Fruit fly (Drosophila melanogaster) whole organism, embryonic: Measurements from ENCODE around the gene IntS2.

Experiments used
- Ada2b ChIP-seq: fragments of 200-800 bp; sonication (Bioruptor generic); IDR thresholded peaks from 2 replicates; pipeline ENCODE4 v1.3.6; 2022; ENCODE audit warnings: missing biosample characterization, missing genetic modification characterization
- Bgb ChIP-seq: fragments of 200-800 bp; sonication (Bioruptor generic); IDR thresholded peaks from 2 replicates; pipeline ENCODE4 v1.3.6; 2022; ENCODE audit warnings: missing biosample characterization, missing genetic modification characterization; ENCODE audit not compliant: partially characterized antibody
- Blimp-1 ChIP-seq: fragments of 200-800 bp; sonication (Bioruptor generic); optimal IDR thresholded peaks from 3 replicates; lab custom pipeline; 2018; ENCODE audit warnings: missing biosample characterization, missing genetic modification characterization, mild to moderate bottlenecking, moderate library complexity, missing genetic modification reagents
- Bteb2 ChIP-seq: fragments of 200-800 bp; sonication (Bioruptor generic); optimal IDR thresholded peaks from 2 replicates; lab custom pipeline; 2016; ENCODE audit warnings: missing biosample characterization, missing genetic modification characterization
- C15 ChIP-seq: fragments of 200-800 bp; sonication (Bioruptor generic); IDR thresholded peaks from 3 replicates; pipeline ENCODE4 v1.3.6; 2022; ENCODE audit warnings: missing biosample characterization, missing genetic modification characterization
- CG12659 ChIP-seq: fragments of 200-800 bp; sonication (Bioruptor generic); optimal IDR thresholded peaks from 3 replicates; lab custom pipeline; 2017; ENCODE audit warnings: mild to moderate bottlenecking, missing biosample characterization, missing genetic modification reagents, missing genetic modification characterization
- CG13296 ChIP-seq: fragments of 200-800 bp; sonication (Bioruptor generic); optimal IDR thresholded peaks from 3 replicates; lab custom pipeline; 2018; ENCODE audit warnings: missing biosample characterization, mild to moderate bottlenecking, missing genetic modification characterization
- CG13894 ChIP-seq: fragments of 200-800 bp; sonication (Bioruptor generic); optimal IDR thresholded peaks from 3 replicates; lab custom pipeline; 2018; ENCODE audit warnings: missing biosample characterization, mild to moderate bottlenecking, missing genetic modification characterization, moderate library complexity
- CG15269 ChIP-seq: fragments of 200-800 bp; sonication (Bioruptor generic); optimal IDR thresholded peaks from 2 replicates; lab custom pipeline; 2018; ENCODE audit warnings: missing biosample characterization, mild to moderate bottlenecking, missing genetic modification characterization, moderate library complexity
- CG17829 ChIP-seq: fragments of 200-800 bp; optimal IDR thresholded peaks from 2 replicates; lab custom pipeline; 2019; ENCODE audit warnings: missing biosample characterization, mild to moderate bottlenecking, missing genetic modification characterization, moderate library complexity
- CG18619 ChIP-seq: fragments of 200-800 bp; sonication (Bioruptor generic); optimal IDR thresholded peaks from 3 replicates; lab custom pipeline; 2017; ENCODE audit warnings: missing biosample characterization, mild to moderate bottlenecking, missing genetic modification characterization
- CG2678 ChIP-seq: fragments of 200-800 bp; sonication (Bioruptor generic); optimal IDR thresholded peaks from 3 replicates; lab custom pipeline; 2019; ENCODE audit warnings: missing biosample characterization, mild to moderate bottlenecking, missing genetic modification characterization, moderate library complexity
- CG30403 ChIP-seq: fragments of 200-800 bp; sonication (Bioruptor generic); optimal IDR thresholded peaks from 3 replicates; lab custom pipeline; 2016; ENCODE audit warnings: missing biosample characterization, missing genetic modification characterization
- CG34422 ChIP-seq: fragments of 200-800 bp; sonication (Bioruptor generic); IDR thresholded peaks from 3 replicates; pipeline ENCODE4 v1.3.6; 2022; ENCODE audit warnings: missing biosample characterization, missing genetic modification characterization
- CG6689 ChIP-seq: fragments of 200-800 bp; sonication (Bioruptor generic); IDR thresholded peaks from 2 replicates; pipeline ENCODE4 v1.3.6; 2022; ENCODE audit warnings: missing biosample characterization, missing genetic modification characterization
- CG6765 ChIP-seq: fragments of 200-800 bp; sonication (Bioruptor generic); optimal IDR thresholded peaks from 3 replicates; lab custom pipeline; 2017; ENCODE audit warnings: missing biosample characterization, mild to moderate bottlenecking, missing genetic modification characterization
- Chrac-16 ChIP-seq: fragments of 200-800 bp; sonication (Bioruptor generic); optimal IDR thresholded peaks from 3 replicates; lab custom pipeline; 2016; ENCODE audit warnings: missing biosample characterization, missing genetic modification characterization
- Dek ChIP-seq: fragments of 200-800 bp; sonication (Bioruptor generic); optimal IDR thresholded peaks from 3 replicates; lab custom pipeline; 2019; ENCODE audit warnings: missing biosample characterization, mild to moderate bottlenecking, missing genetic modification characterization, moderate library complexity
- Dip2 ChIP-seq: fragments of 200-800 bp; sonication (Bioruptor generic); IDR thresholded peaks from 2 replicates; pipeline ENCODE4 v1.3.6; 2022; ENCODE audit warnings: missing biosample characterization, missing genetic modification characterization
- Drgx ChIP-seq: fragments of 200-800 bp; sonication (Bioruptor generic); IDR thresholded peaks from 2 replicates; pipeline ENCODE4 v1.3.6; 2022; ENCODE audit warnings: missing biosample characterization, missing genetic modification characterization
- HmgD ChIP-seq: fragments of 200-800 bp; sonication (Bioruptor generic); optimal IDR thresholded peaks from 3 replicates; lab custom pipeline; 2016; ENCODE audit warnings: missing biosample characterization, missing genetic modification characterization
- Hr3 ChIP-seq: fragments of 200-800 bp; sonication (Bioruptor generic); optimal IDR thresholded peaks from 3 replicates; lab custom pipeline; 2016; ENCODE audit warnings: missing biosample characterization, missing genetic modification characterization
- Hr51 ChIP-seq, 2 experiments: fragments of 200-800 bp; sonication (Bioruptor generic); optimal IDR thresholded peaks; 2 replicates in 1 of 2; 3 replicates in 1 of 2; lab custom pipeline; 2016 to 2018; ENCODE audit warnings: missing biosample characterization in 2 of 2, missing genetic modification characterization in 2 of 2, mild to moderate bottlenecking in 1 of 2, moderate library complexity in 1 of 2
- Med ChIP-seq: fragments of 200-800 bp; sonication (Bioruptor generic); peaks from one replicate; lab custom pipeline; 2016; ENCODE audit warnings: missing biosample characterization, missing genetic modification characterization, mild to moderate bottlenecking, inconsistent platforms, moderate library complexity
- NFAT ChIP-seq: fragments of 200-800 bp; sonication (Bioruptor generic); IDR thresholded peaks from 2 replicates; pipeline ENCODE4 v1.3.6; 2022; ENCODE audit warnings: missing biosample characterization, missing genetic modification characterization
- Sry-β ChIP-seq: fragments of 200-800 bp; sonication (Bioruptor generic); optimal IDR thresholded peaks from 2 replicates; lab custom pipeline; 2018; ENCODE audit warnings: missing biosample characterization, mild to moderate bottlenecking, missing genetic modification characterization, moderate library complexity
- az2 ChIP-seq: fragments of 200-800 bp; sonication (Bioruptor generic); optimal IDR thresholded peaks from 3 replicates; lab custom pipeline; 2016; ENCODE audit warnings: missing biosample characterization, missing genetic modification characterization
- br ChIP-seq: fragments of >200 bp; optimal IDR thresholded peaks from 2 replicates; lab custom pipeline; 2017
- btn ChIP-seq: fragments of 200-800 bp; sonication (Bioruptor generic); optimal IDR thresholded peaks from 2 replicates; lab custom pipeline; 2016; ENCODE audit warnings: missing biosample characterization, missing genetic modification characterization
- cato ChIP-seq: fragments of 200-800 bp; sonication (Bioruptor generic); optimal IDR thresholded peaks from 2 replicates; lab custom pipeline; 2016; ENCODE audit warnings: missing biosample characterization, missing genetic modification characterization, borderline replicate concordance
- crp ChIP-seq, 2 experiments: fragments of 200-800 bp; sonication (Bioruptor generic); optimal IDR thresholded peaks; 2 replicates in 1 of 2; 3 replicates in 1 of 2; lab custom pipeline; 2017; ENCODE audit warnings: missing biosample characterization in 2 of 2, missing genetic modification characterization in 2 of 2, mild to moderate bottlenecking in 1 of 2, moderate library complexity in 1 of 2
- dysf ChIP-seq: fragments of 200-800 bp; sonication (Bioruptor generic); IDR thresholded peaks from 3 replicates; pipeline ENCODE4 v1.3.6; 2022; ENCODE audit warnings: missing biosample characterization, missing genetic modification characterization
- eve ChIP-seq, 2 experiments: fragments of >200 bp; optimal IDR thresholded peaks; 2 replicates each; lab custom pipeline; 2017; ENCODE audit warnings: missing biosample characterization in 2 of 2, missing genetic modification characterization in 2 of 2
- exex ChIP-seq: fragments of 200-800 bp; sonication (Bioruptor generic); optimal IDR thresholded peaks from 4 replicates; lab custom pipeline; 2018; ENCODE audit warnings: missing biosample characterization, mild to moderate bottlenecking, missing genetic modification characterization, moderate library complexity
- eyg ChIP-seq: fragments of 200-800 bp; sonication (Bioruptor generic); optimal IDR thresholded peaks from 3 replicates; lab custom pipeline; 2016; ENCODE audit warnings: missing biosample characterization, missing genetic modification characterization
- ftz-f1 ChIP-seq: fragments of 200-800 bp; sonication (Bioruptor generic); optimal IDR thresholded peaks from 2 replicates; lab custom pipeline; 2016; ENCODE audit warnings: missing biosample characterization, missing genetic modification characterization
- gcm ChIP-seq: fragments of 200-800 bp; sonication (Bioruptor generic); optimal IDR thresholded peaks from 2 replicates; lab custom pipeline; 2019; ENCODE audit warnings: missing biosample characterization, mild to moderate bottlenecking, missing genetic modification characterization, moderate library complexity
- grau ChIP-seq: fragments of 200-800 bp; optimal IDR thresholded peaks from 3 replicates; lab custom pipeline; 2019; ENCODE audit warnings: missing biosample characterization, mild to moderate bottlenecking, missing genetic modification characterization, moderate library complexity
- gro ChIP-seq: fragments of 200-800 bp; sonication (Bioruptor generic); optimal IDR thresholded peaks from 2 replicates; lab custom pipeline; 2016; ENCODE audit warnings: missing biosample characterization, missing genetic modification characterization
- gsb ChIP-seq: fragments of 200-800 bp; sonication (Bioruptor generic); IDR thresholded peaks from 2 replicates; pipeline ENCODE4 v1.3.6; 2022; ENCODE audit warnings: missing biosample characterization, missing genetic modification characterization
- gt ChIP-seq: fragments of 200-800 bp; sonication (Bioruptor generic); IDR thresholded peaks from 2 replicates; pipeline ENCODE4 v1.3.6; 2022; ENCODE audit warnings: missing biosample characterization, missing genetic modification characterization
- hb ChIP-seq: fragments of 200-800 bp; sonication (Bioruptor generic); IDR thresholded peaks from 3 replicates; pipeline ENCODE4 v1.3.6; 2022; ENCODE audit warnings: missing biosample characterization, missing genetic modification characterization; ENCODE audit not compliant: partially characterized antibody
- jumu ChIP-seq: fragments of 200-800 bp; sonication (Bioruptor generic); optimal IDR thresholded peaks from 3 replicates; lab custom pipeline; 2016; ENCODE audit warnings: missing biosample characterization, missing genetic modification characterization
- mirr ChIP-seq: fragments of 200-800 bp; sonication (Bioruptor generic); optimal IDR thresholded peaks from 3 replicates; lab custom pipeline; 2018; ENCODE audit warnings: missing biosample characterization, mild to moderate bottlenecking, missing genetic modification characterization
- odd ChIP-seq: fragments of 200-800 bp; sonication (Bioruptor generic); optimal IDR thresholded peaks from 2 replicates; lab custom pipeline; 2017; ENCODE audit warnings: missing biosample characterization, mild to moderate bottlenecking, missing genetic modification characterization
- row ChIP-seq: fragments of 200-800 bp; sonication (Bioruptor generic); IDR thresholded peaks from 3 replicates; pipeline ENCODE4 v1.3.6; 2022; ENCODE audit warnings: missing biosample characterization, missing genetic modification characterization
- slou ChIP-seq: fragments of 200-800 bp; sonication (Bioruptor generic); optimal IDR thresholded peaks from 3 replicates; lab custom pipeline; 2016; ENCODE audit warnings: missing biosample characterization, missing genetic modification characterization
- toy ChIP-seq: fragments of 200-800 bp; sonication (Bioruptor generic); IDR thresholded peaks from 2 replicates; pipeline ENCODE4 v1.3.6; 2022; ENCODE audit warnings: missing biosample characterization, missing genetic modification characterization

The IntS2 gene

dm6 chrX:17627090-17627992 is 29.3 kb downstream of the IntS2 start, which contains the start of gene stas (continued):
- TF ChIP-seq CG30403 (GFP tag; lab: Kevin White, UChicago): no peak
- TF ChIP-seq Chrac-16 (GFP tag; lab: Kevin White, UChicago): no peak
- peak; percentile 85 for TF ChIP-seq CG12659
- TF ChIP-seq, all 482 proteins: peak for 107

dm6 chrX:17625833-17626232 is 30.8 kb downstream of the IntS2 start:
- TF ChIP-seq Bgb (GFP tag; lab: Robert Waterston, UW) (no peak), dysf (GFP tag; lab: Robert Waterston, UW) (no peak), CG13296 (GFP tag; lab: Kevin White, UChicago) (peak; percentile 11), Hr51 (GFP tag; optimal IDR thresholded peaks at IDR 0.05; lab: Kevin White, UChicago) (peak in 1 of 2 experiments; percentile 23), gt (GFP tag; lab: Robert Waterston, UW) (no peak), exex (peak; percentile 76), hb (GFP tag; lab: Robert Waterston, UW) (no peak), gsb (GFP tag; lab: Robert Waterston, UW) (no peak), btn (GFP tag; lab: Kevin White, UChicago) (no peak), C15 (GFP tag; lab: Robert Waterston, UW) (no peak), ftz-f1 (GFP tag; lab: Kevin White, UChicago) (no peak), jumu (GFP tag; lab: Kevin White, UChicago) (no peak), CG6689 (no peak), crp (GFP tag; optimal IDR thresholded peaks at IDR 0.05; lab: Kevin White, UChicago) (no peak), slou (GFP tag; lab: Kevin White, UChicago) (no peak), cato (GFP tag; lab: Kevin White, UChicago) (no peak), grau (tag; lab: Kevin White, UChicago) (peak; percentile 10), odd (no peak), gro (no peak), Med (GFP tag; lab: Kevin White, UChicago) (no peak), gcm (GFP tag; lab: Kevin White, UChicago) (peak; percentile 12), toy (GFP tag; lab: Robert Waterston, UW) (no peak), HmgD (GFP tag; lab: Kevin White, UChicago) (no peak), CG17829 (tag; lab: Kevin White, UChicago) (no peak), CG2678 (tag; lab: Kevin White, UChicago) (peak; percentile 43), eve (GFP tag; optimal IDR thresholded peaks at IDR 0.05; lab: Kevin White, UChicago) (no peak), CG34422 (GFP tag; lab: Robert Waterston, UW) (no peak), NFAT (GFP tag; lab: Robert Waterston, UW) (no peak), CG18619 (GFP tag; lab: Kevin White, UChicago) (no peak), Ada2b (GFP tag; lab: Robert Waterston, UW) (no peak), CG15269 (peak; percentile 35), az2 (no peak), Drgx (GFP tag; lab: Robert Waterston, UW) (no peak), br (lab: Kevin White, UChicago) (no peak), Dip2 (GFP tag; lab: Robert Waterston, UW) (no peak), Dek (tag; lab: Kevin White, UChicago) (no peak), Sry-β (peak; percentile 79), Blimp-1 (GFP tag; lab: Kevin White, UChicago) (no peak), eyg (GFP tag; lab: Kevin White, UChicago) (no peak), CG13894 (peak; percentile 46), Hr3 (GFP tag; lab: Kevin White, UChicago) (no peak), Bteb2 (GFP tag; lab: Kevin White, UChicago) (no peak), row (GFP tag; lab: Robert Waterston, UW) (peak; percentile 43; the same call in 2 of the 3 replicates), mirr (peak; percentile 30), CG6765 (GFP tag; lab: Kevin White, UChicago) (no peak)
